Fruit fly (Drosophila melanogaster) whole organism, embryonic: ENCODE data around the gene CG31141.

Experiments used
- Asciz ChIP-seq: fragments of 200-800 bp; sonication (Bioruptor generic); optimal IDR thresholded peaks from 2 replicates; lab custom pipeline; 2017; ENCODE audit warnings: missing biosample characterization, mild to moderate bottlenecking, missing genetic modification characterization, missing genetic modification reagents
- Awh ChIP-seq: fragments of 200-800 bp; sonication (Bioruptor generic); IDR thresholded peaks from 2 replicates; pipeline ENCODE4, ENCODE4 v1.3.6; 2022; ENCODE audit warnings: missing biosample characterization, missing genetic modification characterization
- Bdp1 ChIP-seq: fragments of 200-800 bp; sonication (Bioruptor generic); optimal IDR thresholded peaks from 3 replicates; lab custom pipeline; 2016; ENCODE audit warnings: missing biosample characterization, missing genetic modification characterization
- CG1024 ChIP-seq: fragments of 200-800 bp; sonication (Bioruptor generic); IDR thresholded peaks from 2 replicates; pipeline ENCODE4 v1.3.6; 2022; ENCODE audit warnings: missing biosample characterization, missing genetic modification characterization
- CG11560 ChIP-seq: fragments of 200-800 bp; sonication (Bioruptor generic); IDR thresholded peaks from 3 replicates; pipeline ENCODE4 v1.3.6; 2022; ENCODE audit warnings: missing biosample characterization, missing genetic modification characterization
- CG13424 ChIP-seq: fragments of 200-800 bp; sonication (Bioruptor generic); optimal IDR thresholded peaks from 2 replicates; lab custom pipeline; 2019; ENCODE audit warnings: missing biosample characterization, mild to moderate bottlenecking, missing genetic modification characterization, moderate library complexity
- CG13624 ChIP-seq: fragments of 200-800 bp; sonication (Bioruptor generic); optimal IDR thresholded peaks from 2 replicates; lab custom pipeline; 2016; ENCODE audit warnings: missing biosample characterization, missing genetic modification characterization
- CG1529 ChIP-seq: fragments of 200-800 bp; sonication (Bioruptor generic); optimal IDR thresholded peaks from 3 replicates; lab custom pipeline; 2018; ENCODE audit warnings: missing biosample characterization, missing genetic modification characterization
- CG16813 ChIP-seq: fragments of 200-800 bp; sonication (Bioruptor generic); IDR thresholded peaks from 3 replicates; pipeline ENCODE4 v1.3.6; 2022; ENCODE audit warnings: missing biosample characterization, missing genetic modification characterization; ENCODE audit not compliant: partially characterized antibody
- CG2120 ChIP-seq: fragments of 200-800 bp; sonication (Bioruptor generic); optimal IDR thresholded peaks from 3 replicates; lab custom pipeline; 2016; ENCODE audit warnings: missing biosample characterization, missing genetic modification characterization
- CG30431 ChIP-seq: fragments of 200-800 bp; sonication (Bioruptor generic); optimal IDR thresholded peaks from 2 replicates; lab custom pipeline; 2017; ENCODE audit warnings: missing biosample characterization, missing genetic modification characterization
- CG31224 ChIP-seq: fragments of 200-800 bp; sonication (Bioruptor generic); IDR thresholded peaks from 2 replicates; pipeline ENCODE4 v1.3.6; 2022; ENCODE audit warnings: missing biosample characterization, missing genetic modification characterization
- CG43689 ChIP-seq: fragments of 200-800 bp; sonication (Bioruptor generic); IDR thresholded peaks from 2 replicates; pipeline ENCODE4 v1.3.6; 2022; ENCODE audit warnings: missing biosample characterization, missing genetic modification characterization
- CG6175 ChIP-seq: fragments of 200-800 bp; sonication (Bioruptor generic); IDR thresholded peaks from 3 replicates; pipeline ENCODE4 v1.3.6; 2022; ENCODE audit warnings: missing biosample characterization, missing genetic modification characterization
- CG6683 ChIP-seq: fragments of 200-800 bp; sonication (Bioruptor generic); optimal IDR thresholded peaks from 2 replicates; lab custom pipeline; 2017; ENCODE audit warnings: missing biosample characterization, mild to moderate bottlenecking, missing genetic modification characterization, missing genetic modification reagents
- CG7357 ChIP-seq: fragments of 200-800 bp; sonication (Bioruptor generic); IDR thresholded peaks from 3 replicates; pipeline ENCODE4 v1.3.6; 2022; ENCODE audit warnings: missing biosample characterization, missing genetic modification characterization
- CG7839 ChIP-seq: fragments of 200-800 bp; sonication (Bioruptor generic); optimal IDR thresholded peaks from 3 replicates; lab custom pipeline; 2018; ENCODE audit warnings: missing biosample characterization, mild to moderate bottlenecking, missing genetic modification characterization, moderate library complexity
- CG7928 ChIP-seq: fragments of 200-800 bp; sonication (Bioruptor generic); optimal IDR thresholded peaks from 2 replicates; lab custom pipeline; 2017; ENCODE audit warnings: missing biosample characterization, mild to moderate bottlenecking, missing genetic modification characterization
- CG9817 ChIP-seq: fragments of 200-800 bp; sonication (Bioruptor generic); optimal IDR thresholded peaks from 2 replicates; lab custom pipeline; 2018; ENCODE audit warnings: missing biosample characterization, mild to moderate bottlenecking, missing genetic modification characterization, moderate library complexity
- CrebB ChIP-seq: fragments of 200-800 bp; sonication (Bioruptor generic); optimal IDR thresholded peaks from 3 replicates; lab custom pipeline; 2018; ENCODE audit warnings: missing biosample characterization, mild to moderate bottlenecking, missing genetic modification characterization
- D19A ChIP-seq: fragments of 200-800 bp; optimal IDR thresholded peaks from 3 replicates; lab custom pipeline; 2019; ENCODE audit warnings: missing biosample characterization, mild to moderate bottlenecking, missing genetic modification characterization, moderate library complexity
- Drgx ChIP-seq: fragments of 200-800 bp; sonication (Bioruptor generic); IDR thresholded peaks from 2 replicates; pipeline ENCODE4 v1.3.6; 2022; ENCODE audit warnings: missing biosample characterization, missing genetic modification characterization
- Ets97D ChIP-seq: fragments of 200-800 bp; sonication (Bioruptor generic); optimal IDR thresholded peaks from 3 replicates; lab custom pipeline; 2016; ENCODE audit warnings: missing biosample characterization, missing genetic modification characterization
- Fer1 ChIP-seq: fragments of 200-800 bp; sonication (Bioruptor generic); optimal IDR thresholded peaks from 2 replicates; lab custom pipeline; 2017; ENCODE audit warnings: missing biosample characterization, mild to moderate bottlenecking, missing genetic modification characterization
- HLH3B ChIP-seq: fragments of 200-800 bp; sonication (Bioruptor generic); IDR thresholded peaks from 2 replicates; pipeline ENCODE4 v1.3.6; 2022; ENCODE audit warnings: missing biosample characterization, missing genetic modification characterization
- Hmr ChIP-seq: fragments of 200-800 bp; sonication (Bioruptor generic); optimal IDR thresholded peaks from 3 replicates; lab custom pipeline; 2017; ENCODE audit warnings: mild to moderate bottlenecking, missing biosample characterization, missing genetic modification reagents, missing genetic modification characterization
- MBD-R2 ChIP-seq: fragments of 200-800 bp; sonication (Bioruptor generic); IDR thresholded peaks from 2 replicates; pipeline ENCODE4 v1.3.6; 2022; ENCODE audit warnings: missing biosample characterization, missing genetic modification characterization
- Rfx ChIP-seq: fragments of 200-800 bp; sonication (Bioruptor generic); IDR thresholded peaks from 2 replicates; pipeline ENCODE4 v1.3.6; 2022; ENCODE audit warnings: missing biosample characterization, missing genetic modification characterization
- Usf ChIP-seq: fragments of 200-800 bp; sonication (Bioruptor generic); optimal IDR thresholded peaks from 2 replicates; lab custom pipeline; 2017; ENCODE audit warnings: missing genotype, missing biosample characterization, missing genetic modification characterization
- Xbp1 ChIP-seq: fragments of 200-800 bp; sonication (Bioruptor generic); optimal IDR thresholded peaks from 3 replicates; lab custom pipeline; 2016; ENCODE audit warnings: missing biosample characterization, mild to moderate bottlenecking, missing genetic modification characterization
- amos ChIP-seq: fragments of 200-800 bp; sonication (Bioruptor generic); IDR thresholded peaks from 2 replicates; pipeline ENCODE4 v1.3.6; 2022; ENCODE audit warnings: missing biosample characterization, missing genetic modification characterization; ENCODE audit not compliant: partially characterized antibody
- bcd ChIP-seq: fragments of 200-800 bp; sonication (Bioruptor generic); optimal IDR thresholded peaks from 2 replicates; lab custom pipeline; 2017; ENCODE audit warnings: missing biosample characterization, mild to moderate bottlenecking, missing genetic modification characterization
- bsh ChIP-seq, 2 experiments: fragments of 200-800 bp; sonication (Bioruptor generic); optimal IDR thresholded peaks; 2 replicates each; lab custom pipeline; 2017 to 2018; ENCODE audit warnings: mild to moderate bottlenecking in 2 of 2, missing biosample characterization in 2 of 2, missing genetic modification characterization in 2 of 2, moderate library complexity in 1 of 2
- chm ChIP-seq: fragments of 200-800 bp; sonication (Bioruptor generic); IDR thresholded peaks from 2 replicates; pipeline ENCODE4 v1.3.6; 2022; ENCODE audit warnings: missing biosample characterization, missing genetic modification characterization
- crc ChIP-seq: fragments of 200-800 bp; sonication (Bioruptor generic); optimal IDR thresholded peaks from 2 replicates; lab custom pipeline; 2016; ENCODE audit warnings: missing biosample characterization, missing genetic modification characterization
- cwo ChIP-seq: fragments of 200-800 bp; sonication (Bioruptor generic); optimal IDR thresholded peaks from 3 replicates; lab custom pipeline; 2017; ENCODE audit warnings: missing biosample characterization, missing genetic modification characterization, mild to moderate bottlenecking, moderate library complexity, missing genetic modification reagents
- ems ChIP-seq: fragments of 200-800 bp; sonication (Bioruptor generic); optimal IDR thresholded peaks from 3 replicates; lab custom pipeline; 2016; ENCODE audit warnings: missing biosample characterization, missing genetic modification characterization
- fd102C ChIP-seq: fragments of 200-800 bp; sonication (Bioruptor generic); optimal IDR thresholded peaks from 2 replicates; lab custom pipeline; 2018; ENCODE audit warnings: missing biosample characterization, mild to moderate bottlenecking, missing genetic modification characterization, moderate library complexity
- gsb ChIP-seq: fragments of 200-800 bp; sonication (Bioruptor generic); IDR thresholded peaks from 2 replicates; pipeline ENCODE4 v1.3.6; 2022; ENCODE audit warnings: missing biosample characterization, missing genetic modification characterization
- her ChIP-seq: fragments of 200-800 bp; sonication (Bioruptor generic); optimal IDR thresholded peaks from 2 replicates; lab custom pipeline; 2016; ENCODE audit warnings: missing biosample characterization, missing genetic modification characterization
- hkb ChIP-seq, 2 experiments: fragments of 200-800 bp in 1 of 2; fragments of >200 bp in 1 of 2; sonication (Bioruptor generic) in 1 of 2; IDR thresholded peaks in 1 of 2; optimal IDR thresholded peaks in 1 of 2; 2 replicates each; pipeline versions ENCODE4 v1.3.6 to Lab custom; 2017 to 2022; ENCODE audit warnings: missing biosample characterization in 1 of 2, missing genetic modification characterization in 1 of 2
- hth ChIP-seq: fragments of >200 bp; optimal IDR thresholded peaks from 2 replicates; lab custom pipeline; 2017; ENCODE audit warnings: inconsistent platforms
- nmo ChIP-seq: fragments of 200-800 bp; sonication (Bioruptor generic); optimal IDR thresholded peaks from 2 replicates; lab custom pipeline; 2018; ENCODE audit warnings: missing biosample characterization, mild to moderate bottlenecking, missing genetic modification characterization, moderate library complexity
- otp ChIP-seq: fragments of 200-800 bp; sonication (Bioruptor generic); IDR thresholded peaks from 3 replicates; pipeline ENCODE4, ENCODE4 v1.3.6; 2022; ENCODE audit warnings: missing biosample characterization, missing genetic modification characterization
- run ChIP-seq: fragments of 200-800 bp; sonication (Bioruptor generic); optimal IDR thresholded peaks from 3 replicates; lab custom pipeline; 2018; ENCODE audit warnings: missing biosample characterization, mild to moderate bottlenecking, missing genetic modification characterization
- schlank ChIP-seq: fragments of 200-800 bp; sonication (Bioruptor generic); optimal IDR thresholded peaks from 2 replicates; lab custom pipeline; 2018; ENCODE audit warnings: missing biosample characterization, mild to moderate bottlenecking, missing genetic modification characterization
- sqz ChIP-seq: fragments of 200-800 bp; sonication (Bioruptor generic); optimal IDR thresholded peaks from 3 replicates; lab custom pipeline; 2018; ENCODE audit warnings: missing biosample characterization, mild to moderate bottlenecking, missing genetic modification characterization
- sug ChIP-seq: fragments of 200-800 bp; optimal IDR thresholded peaks from 2 replicates; lab custom pipeline; 2019; ENCODE audit warnings: missing biosample characterization, mild to moderate bottlenecking, missing genetic modification characterization, moderate library complexity
- tll ChIP-seq, 2 experiments: fragments of 200-800 bp in 1 of 2; fragments of >200 bp in 1 of 2; sonication (Bioruptor generic) in 1 of 2; optimal IDR thresholded peaks; 2 replicates each; lab custom pipeline; 2017 to 2019; ENCODE audit warnings: missing biosample characterization in 2 of 2, missing genetic modification characterization in 2 of 2, mild to moderate bottlenecking in 1 of 2, moderate library complexity in 1 of 2

Gene CG31141

dm6 chr3R:23915967-23916366 is 7.1 kb upstream of the CG31141 start (continued):
- TF ChIP-seq HLH3B (GFP tag; lab: Robert Waterston, UW), result 0 out of 2 replicates have a peak, but pooled peaks have one; percentile 5
- TF ChIP-seq bsh (GFP tag; optimal IDR thresholded peaks at IDR 0.05; lab: Kevin White, UChicago), result peak; percentile 27 to 74
- peak; percentile 0 for TF ChIP-seq CG7839
- peak; percentile 57 for TF ChIP-seq Drgx (GFP tag; lab: Robert Waterston, UW)
- TF ChIP-seq CG6683 (GFP tag; lab: Kevin White, UChicago), result no peak
- TF ChIP-seq Bdp1 (GFP tag; lab: Kevin White, UChicago), result no peak
- no peak for TF ChIP-seq CG13624
- TF ChIP-seq schlank, result no peak
- peak; percentile 3 for TF ChIP-seq nmo (GFP tag; lab: Kevin White, UChicago)

dm6 chr3R:23919366-23919765 is 3.7 kb upstream of the CG31141 start:
- no peak for TF ChIP-seq CG30431
- TF ChIP-seq CG7928 (GFP tag; lab: Kevin White, UChicago), result peak; percentile 26
- no peak for TF ChIP-seq CG9817 (tag; lab: Kevin White, UChicago)
- TF ChIP-seq Hmr, result peak; percentile 75
- TF ChIP-seq cwo (GFP tag; lab: Kevin White, UChicago), result peak; percentile 40
- TF ChIP-seq Usf (GFP tag; lab: Kevin White, UChicago), result no peak
- no peak for TF ChIP-seq CG31224 (GFP tag; lab: Robert Waterston, UW)
- TF ChIP-seq CG2120 (GFP tag; lab: Kevin White, UChicago), result no peak
- 0 out of 2 replicates have a peak, but pooled peaks have one; percentile 35 for TF ChIP-seq chm (GFP tag; lab: Robert Waterston, UW)
- peak; percentile 85 for TF ChIP-seq Fer1
- no peak for TF ChIP-seq CG6175 (GFP tag; lab: Robert Waterston, UW)
- no peak for TF ChIP-seq CG16813
- TF ChIP-seq sug, result peak; percentile 64
- TF ChIP-seq ems (GFP tag; lab: Kevin White, UChicago), result no peak
- peak; percentile 64; the same call in 2 of the 3 replicates for TF ChIP-seq otp
- TF ChIP-seq tll (GFP tag; optimal IDR thresholded peaks at IDR 0.05; lab: Kevin White, UChicago), result no peak
- TF ChIP-seq sqz (GFP tag; lab: Kevin White, UChicago), result peak; percentile 62
- TF ChIP-seq gsb (GFP tag; lab: Robert Waterston, UW), result 0 out of 2 replicates have a peak, but pooled peaks have one; percentile 28
- no peak for TF ChIP-seq MBD-R2 (GFP tag; lab: Robert Waterston, UW)
- TF ChIP-seq CG1529 (GFP tag; lab: Kevin White, UChicago), result peak; percentile 21
- no peak for TF ChIP-seq crc (GFP tag; lab: Kevin White, UChicago)
- TF ChIP-seq Rfx, result peak; percentile 53; the same call in 1 of the 2 replicates
- TF ChIP-seq CG7357 (GFP tag; lab: Robert Waterston, UW), result 0 out of 3 replicates have a peak, but pooled peaks have one; percentile 14
- no peak; the same call in 1 of the 2 replicates for TF ChIP-seq CG1024 (GFP tag; lab: Robert Waterston, UW)
- TF ChIP-seq hth (lab: Kevin White, UChicago), result no peak
- no peak for TF ChIP-seq amos (GFP tag; lab: Robert Waterston, UW)
- TF ChIP-seq CG11560 (tag; lab: Robert Waterston, UW), result no peak
- TF ChIP-seq Awh (GFP tag; lab: Robert Waterston, UW), result peak; percentile 59; the same call in 1 of the 2 replicates
- no peak for TF ChIP-seq hkb (optimal IDR thresholded peaks at IDR 0.05; lab: Kevin White, UChicago)
- peak; percentile 43; the same call in 1 of the 2 replicates for TF ChIP-seq hkb (GFP tag; IDR thresholded peaks at IDR 0.05; lab: Robert Waterston, UW)
- TF ChIP-seq CG13424, result peak; percentile 51
- peak; percentile 44 for TF ChIP-seq run (tag; lab: Kevin White, UChicago)
- TF ChIP-seq CG6683 (GFP tag; lab: Kevin White, UChicago), result peak; percentile 51
- TF ChIP-seq D19A (tag; lab: Kevin White, UChicago), result peak; percentile 4
- TF ChIP-seq CG43689 (GFP tag; lab: Robert Waterston, UW), result no peak
- TF ChIP-seq bcd (GFP tag; lab: Kevin White, UChicago), result peak; percentile 28
- peak; percentile 70 for TF ChIP-seq CrebB
- TF ChIP-seq Xbp1 (GFP tag; lab: Kevin White, UChicago), result no peak
- no peak for TF ChIP-seq fd102C (GFP tag; lab: Kevin White, UChicago)
- peak; percentile 66 for TF ChIP-seq Asciz (GFP tag; lab: Kevin White, UChicago)
- no peak for TF ChIP-seq her
- no peak for TF ChIP-seq Ets97D (GFP tag; lab: Kevin White, UChicago)
